Fruit fly (Drosophila melanogaster) whole organism, embryonic: ENCODE results near the gene CG14507.

Experiments used
- Abd-B ChIP-seq: fragments of 200-800 bp; sonication (Bioruptor generic); optimal IDR thresholded peaks from 2 replicates; lab custom pipeline; 2018; ENCODE audit warnings: missing biosample characterization, mild to moderate bottlenecking, missing genetic modification characterization, moderate library complexity
- Bdp1 ChIP-seq: fragments of 200-800 bp; sonication (Bioruptor generic); optimal IDR thresholded peaks from 3 replicates; lab custom pipeline; 2016; ENCODE audit warnings: missing biosample characterization, missing genetic modification characterization
- CG10209 ChIP-seq: fragments of 200-800 bp; sonication (Bioruptor generic); optimal IDR thresholded peaks from 3 replicates; lab custom pipeline; 2017; ENCODE audit warnings: missing biosample characterization, mild to moderate bottlenecking, missing genetic modification characterization, missing genetic modification reagents
- CG10267 ChIP-seq: fragments of 200-800 bp; sonication (Bioruptor generic); optimal IDR thresholded peaks from 2 replicates; lab custom pipeline; 2018; ENCODE audit warnings: missing biosample characterization, mild to moderate bottlenecking, missing genetic modification characterization, moderate library complexity
- CG11247 ChIP-seq: fragments of 200-800 bp; sonication (Bioruptor generic); IDR thresholded peaks from 2 replicates; pipeline ENCODE4 v1.3.6; 2022; ENCODE audit warnings: missing biosample characterization, missing genetic modification characterization
- CG12071 ChIP-seq: fragments of 200-800 bp; sonication (Bioruptor generic); optimal IDR thresholded peaks from 3 replicates; lab custom pipeline; 2018; ENCODE audit warnings: missing biosample characterization, mild to moderate bottlenecking, missing genetic modification characterization
- CG12155 ChIP-seq: fragments of 200-800 bp; sonication (Bioruptor generic); optimal IDR thresholded peaks from 3 replicates; lab custom pipeline; 2016; ENCODE audit warnings: missing biosample characterization, missing genetic modification characterization
- CG12219 ChIP-seq: fragments of 200-800 bp; sonication (Bioruptor generic); optimal IDR thresholded peaks from 3 replicates; lab custom pipeline; 2018; ENCODE audit warnings: missing biosample characterization, mild to moderate bottlenecking, missing genetic modification characterization
- CG12744 ChIP-seq: fragments of 200-800 bp; sonication (Bioruptor generic); optimal IDR thresholded peaks from 2 replicates; lab custom pipeline; 2016; ENCODE audit warnings: missing biosample characterization, missing genetic modification characterization
- CG13287 ChIP-seq: fragments of 200-800 bp; sonication (Bioruptor generic); IDR thresholded peaks from 2 replicates; pipeline ENCODE4 v1.3.6; 2022; ENCODE audit warnings: missing biosample characterization, missing genetic modification characterization; ENCODE audit not compliant: partially characterized antibody
- CG13775 ChIP-seq: fragments of 200-800 bp; sonication (Bioruptor generic); optimal IDR thresholded peaks from 3 replicates; lab custom pipeline; 2017; ENCODE audit warnings: missing biosample characterization, mild to moderate bottlenecking, missing genetic modification characterization
- CG14441 ChIP-seq: fragments of 200-800 bp; sonication (Bioruptor generic); IDR thresholded peaks from 2 replicates; pipeline ENCODE4 v1.3.6; 2022; ENCODE audit warnings: missing biosample characterization, missing genetic modification characterization
- CG17361 ChIP-seq: fragments of 200-800 bp; sonication (Bioruptor generic); IDR thresholded peaks from 3 replicates; pipeline ENCODE4 v1.3.6; 2022; ENCODE audit warnings: missing biosample characterization, missing genetic modification characterization
- CG17912 ChIP-seq: fragments of 200-800 bp; sonication (Bioruptor generic); optimal IDR thresholded peaks from 2 replicates; lab custom pipeline; 2018; ENCODE audit warnings: missing biosample characterization, mild to moderate bottlenecking, missing genetic modification characterization
- CG2129 ChIP-seq: fragments of 200-800 bp; sonication (Bioruptor generic); IDR thresholded peaks from 2 replicates; pipeline ENCODE4 v1.3.6; 2022; ENCODE audit warnings: missing biosample characterization, missing genetic modification characterization; ENCODE audit not compliant: partially characterized antibody
- CG2712 ChIP-seq: fragments of 200-800 bp; optimal IDR thresholded peaks from 3 replicates; lab custom pipeline; 2019; ENCODE audit warnings: missing biosample characterization, mild to moderate bottlenecking, missing genetic modification characterization, moderate library complexity
- CG30403 ChIP-seq: fragments of 200-800 bp; sonication (Bioruptor generic); optimal IDR thresholded peaks from 3 replicates; lab custom pipeline; 2016; ENCODE audit warnings: missing biosample characterization, missing genetic modification characterization
- CG31365 ChIP-seq: fragments of 200-800 bp; sonication (Bioruptor generic); optimal IDR thresholded peaks from 2 replicates; lab custom pipeline; 2018; ENCODE audit warnings: missing biosample characterization, mild to moderate bottlenecking, missing genetic modification characterization
- CG3163 ChIP-seq: fragments of 200-800 bp; sonication (Bioruptor generic); optimal IDR thresholded peaks from 3 replicates; lab custom pipeline; 2016; ENCODE audit warnings: missing biosample characterization, missing genetic modification characterization
- CG4360 ChIP-seq: fragments of 200-800 bp; sonication (Bioruptor generic); IDR thresholded peaks from 2 replicates; pipeline ENCODE4 v1.3.6; 2022; ENCODE audit warnings: missing biosample characterization, missing genetic modification characterization
- CG4730 ChIP-seq: fragments of 200-800 bp; sonication (Bioruptor generic); IDR thresholded peaks from 2 replicates; pipeline ENCODE4 v1.3.6; 2022; ENCODE audit warnings: missing biosample characterization, missing genetic modification characterization
- CG5245 ChIP-seq: fragments of 200-800 bp; sonication (Bioruptor generic); optimal IDR thresholded peaks from 3 replicates; lab custom pipeline; 2016; ENCODE audit warnings: missing biosample characterization, missing genetic modification characterization
- CG7372 ChIP-seq: fragments of 200-800 bp; sonication (Bioruptor generic); IDR thresholded peaks from 2 replicates; pipeline ENCODE4 v1.3.6; 2022; ENCODE audit warnings: missing biosample characterization, missing genetic modification characterization
- CG8388 ChIP-seq: fragments of 200-800 bp; sonication (Bioruptor generic); optimal IDR thresholded peaks from 2 replicates; lab custom pipeline; 2019; ENCODE audit warnings: missing biosample characterization, mild to moderate bottlenecking, missing genetic modification characterization, moderate library complexity
- CG8924 ChIP-seq: fragments of 200-800 bp; optimal IDR thresholded peaks from 3 replicates; lab custom pipeline; 2019; ENCODE audit warnings: missing biosample characterization, mild to moderate bottlenecking, missing genetic modification characterization, moderate library complexity
- CHES-1-like ChIP-seq: fragments of 200-800 bp; sonication (Bioruptor generic); optimal IDR thresholded peaks from 2 replicates; lab custom pipeline; 2016; ENCODE audit warnings: missing biosample characterization, missing genetic modification characterization
- Doc2 ChIP-seq: fragments of 200-800 bp; sonication (Bioruptor generic); IDR thresholded peaks from 2 replicates; pipeline ENCODE4 v1.3.6; 2022; ENCODE audit warnings: missing biosample characterization, missing genetic modification characterization
- E2f2 ChIP-seq: fragments of 200-800 bp; sonication (Bioruptor generic); IDR thresholded peaks from 2 replicates; pipeline ENCODE4 v1.3.6; 2022; ENCODE audit warnings: missing biosample characterization, missing genetic modification characterization
- Hsf ChIP-seq: fragments of 200-800 bp; sonication (Bioruptor generic); optimal IDR thresholded peaks from 3 replicates; lab custom pipeline; 2016; ENCODE audit warnings: missing biosample characterization, missing genetic modification characterization
- Max ChIP-seq: fragments of 200-800 bp; sonication (Bioruptor generic); optimal IDR thresholded peaks from 2 replicates; lab custom pipeline; 2016; ENCODE audit warnings: missing biosample characterization, mild to moderate bottlenecking, missing genetic modification characterization
- NK7.1 ChIP-seq: fragments of 200-800 bp; sonication (Bioruptor generic); optimal IDR thresholded peaks from 3 replicates; lab custom pipeline; 2016; ENCODE audit warnings: missing biosample characterization, missing genetic modification characterization
- Ptx1 ChIP-seq: fragments of 200-800 bp; sonication (Bioruptor generic); IDR thresholded peaks from 2 replicates; pipeline ENCODE4 v1.3.6; 2022; ENCODE audit warnings: missing biosample characterization, missing genetic modification characterization
- Six4 ChIP-seq: fragments of 200-800 bp; sonication (Bioruptor generic); optimal IDR thresholded peaks from 2 replicates; lab custom pipeline; 2016; ENCODE audit warnings: missing biosample characterization, missing genetic modification characterization
- Sry-β ChIP-seq: fragments of 200-800 bp; sonication (Bioruptor generic); optimal IDR thresholded peaks from 2 replicates; lab custom pipeline; 2018; ENCODE audit warnings: missing biosample characterization, mild to moderate bottlenecking, missing genetic modification characterization, moderate library complexity
- Tbp ChIP-seq: fragments of >200 bp; optimal IDR thresholded peaks from 2 replicates; lab custom pipeline; 2018; ENCODE audit warnings: missing biosample characterization, missing genetic modification characterization
- Trl ChIP-seq, 3 experiments: fragments of >200 bp in 2 of 3; fragments of 200-800 bp in 1 of 3; sonication (Bioruptor generic) in 1 of 3; optimal IDR thresholded peaks; 2 replicates in 1 of 3; 3 replicates in 2 of 3; lab custom pipeline; 2016 to 2017; ENCODE audit warnings: missing biosample characterization in 1 of 3, missing genetic modification characterization in 1 of 3
- YL-1 ChIP-seq: fragments of 200-800 bp; sonication (Bioruptor generic); optimal IDR thresholded peaks from 3 replicates; lab custom pipeline; 2017; ENCODE audit warnings: missing biosample characterization, mild to moderate bottlenecking, missing genetic modification characterization
- ac ChIP-seq: fragments of 200-800 bp; sonication (Bioruptor generic); optimal IDR thresholded peaks from 3 replicates; lab custom pipeline; 2017; ENCODE audit warnings: missing biosample characterization, mild to moderate bottlenecking, missing genetic modification characterization
- al ChIP-seq: fragments of 200-800 bp; sonication (Bioruptor generic); IDR thresholded peaks from 2 replicates; pipeline ENCODE4 v1.3.6; 2022; ENCODE audit warnings: missing biosample characterization, missing genetic modification characterization
- bcd ChIP-seq: fragments of 200-800 bp; sonication (Bioruptor generic); optimal IDR thresholded peaks from 2 replicates; lab custom pipeline; 2017; ENCODE audit warnings: missing biosample characterization, mild to moderate bottlenecking, missing genetic modification characterization
- dimm ChIP-seq: fragments of 200-800 bp; sonication (Bioruptor generic); IDR thresholded peaks from 2 replicates; pipeline ENCODE4 v1.3.6; 2022; ENCODE audit warnings: missing biosample characterization, missing genetic modification characterization
- dmrt11E ChIP-seq: fragments of 200-800 bp; sonication (Bioruptor generic); optimal IDR thresholded peaks from 3 replicates; lab custom pipeline; 2018; ENCODE audit warnings: missing biosample characterization, mild to moderate bottlenecking, missing genetic modification characterization, moderate library complexity
- en ChIP-seq: fragments of 200-800 bp; sonication (Bioruptor generic); optimal IDR thresholded peaks from 2 replicates; lab custom pipeline; 2016; ENCODE audit warnings: missing biosample characterization, missing genetic modification characterization
- ftz-f1 ChIP-seq: fragments of 200-800 bp; sonication (Bioruptor generic); optimal IDR thresholded peaks from 2 replicates; lab custom pipeline; 2016; ENCODE audit warnings: missing biosample characterization, missing genetic modification characterization
- grau ChIP-seq: fragments of 200-800 bp; optimal IDR thresholded peaks from 3 replicates; lab custom pipeline; 2019; ENCODE audit warnings: missing biosample characterization, mild to moderate bottlenecking, missing genetic modification characterization, moderate library complexity
- her ChIP-seq: fragments of 200-800 bp; sonication (Bioruptor generic); optimal IDR thresholded peaks from 2 replicates; lab custom pipeline; 2016; ENCODE audit warnings: missing biosample characterization, missing genetic modification characterization
- insv ChIP-seq, 2 experiments: fragments of 200-800 bp; sonication (Bioruptor generic); optimal IDR thresholded peaks; 3 replicates each; lab custom pipeline; 2016 to 2018; ENCODE audit warnings: missing biosample characterization in 2 of 2, missing genetic modification characterization in 2 of 2
- jigr1 ChIP-seq: fragments of 200-800 bp; sonication (Bioruptor generic); IDR thresholded peaks from 3 replicates; pipeline ENCODE4 v1.3.6; 2022; ENCODE audit warnings: missing biosample characterization, missing genetic modification characterization
- nom ChIP-seq: fragments of 200-800 bp; sonication (Bioruptor generic); optimal IDR thresholded peaks from 2 replicates; lab custom pipeline; 2017; ENCODE audit warnings: missing biosample characterization, missing genetic modification characterization, mild to moderate bottlenecking, moderate library complexity, missing genetic modification reagents
- stwl ChIP-seq: fragments of 200-800 bp; sonication (Bioruptor generic); optimal IDR thresholded peaks from 3 replicates; lab custom pipeline; 2018; ENCODE audit warnings: missing biosample characterization, mild to moderate bottlenecking, missing genetic modification characterization, moderate library complexity
- tio ChIP-seq: fragments of 200-800 bp; sonication (Bioruptor generic); optimal IDR thresholded peaks from 2 replicates; lab custom pipeline; 2017; ENCODE audit warnings: missing biosample characterization, missing genetic modification characterization, inconsistent platforms
- ttk ChIP-seq: fragments of 200-800 bp; sonication (Bioruptor generic); IDR thresholded peaks from 2 replicates; pipeline ENCODE4 v2.1.2; 2022; ENCODE audit warnings: missing biosample characterization, missing genetic modification characterization

Gene CG14507

dm6 chr3R:29277009-29277408, 49.5 kb upstream of the CG14507 start (continued):
- no peak for TF ChIP-seq CG7372 (GFP tag; lab: Robert Waterston, UW)
- TF ChIP-seq CG3163 (GFP tag; lab: Kevin White, UChicago): no peak
- TF ChIP-seq CG4730 (GFP tag; lab: Robert Waterston, UW): no peak
- TF ChIP-seq ac (GFP tag; lab: Kevin White, UChicago): no peak
- no peak for TF ChIP-seq ttk
- no peak for TF ChIP-seq CG31365 (tag; lab: Kevin White, UChicago)
- no peak for TF ChIP-seq CG5245 (GFP tag; lab: Kevin White, UChicago)
- TF ChIP-seq dimm (GFP tag; lab: Robert Waterston, UW): no peak
- TF ChIP-seq CG12155 (GFP tag; lab: Kevin White, UChicago): no peak
- TF ChIP-seq CHES-1-like (GFP tag; lab: Kevin White, UChicago): no peak
- TF ChIP-seq Doc2 (GFP tag; lab: Robert Waterston, UW): no peak
- no peak for TF ChIP-seq insv (GFP tag; optimal IDR thresholded peaks at IDR 0.05; lab: Kevin White, UChicago)
- TF ChIP-seq CG2129: no peak
- TF ChIP-seq en (GFP tag; lab: Kevin White, UChicago): no peak
- no peak for TF ChIP-seq Six4 (GFP tag; lab: Kevin White, UChicago)
- TF ChIP-seq YL-1 (GFP tag; lab: Kevin White, UChicago): no peak
- TF ChIP-seq CG8924 (tag; lab: Kevin White, UChicago): no peak
- no peak for TF ChIP-seq Trl (optimal IDR thresholded peaks at IDR 0.05; lab: Kevin White, UChicago)
- TF ChIP-seq Trl (GFP tag; optimal IDR thresholded peaks at IDR 0.05; lab: Kevin White, UChicago): no peak
- peak; percentile 79 for TF ChIP-seq dmrt11E
- no peak for TF ChIP-seq CG11247
- no peak for TF ChIP-seq CG12744 (GFP tag; lab: Kevin White, UChicago)
- no peak for TF ChIP-seq Tbp
- TF ChIP-seq CG2712 (tag; lab: Kevin White, UChicago): peak; percentile 50
- no peak for TF ChIP-seq NK7.1
- TF ChIP-seq Abd-B: no peak
- TF ChIP-seq CG12219 (GFP tag; lab: Kevin White, UChicago): peak; percentile 0
- no peak for TF ChIP-seq jigr1 (GFP tag; lab: Robert Waterston, UW)
- peak; percentile 19 for TF ChIP-seq grau (tag; lab: Kevin White, UChicago)
- TF ChIP-seq bcd (GFP tag; lab: Kevin White, UChicago): no peak
- no peak for TF ChIP-seq CG12071 (GFP tag; lab: Kevin White, UChicago)
- no peak for TF ChIP-seq tio (GFP tag; lab: Kevin White, UChicago)
- TF ChIP-seq CG17361 (GFP tag; lab: Robert Waterston, UW): 0 out of 3 replicates have a peak, but pooled peaks have one; percentile 9
- TF ChIP-seq E2f2 (GFP tag; lab: Robert Waterston, UW): no peak
- TF ChIP-seq Max (GFP tag; lab: Kevin White, UChicago): no peak
- peak; percentile 3 for TF ChIP-seq CG13775 (GFP tag; lab: Kevin White, UChicago)
- TF ChIP-seq her (GFP tag; lab: Kevin White, UChicago): no peak
- TF ChIP-seq CG14441 (GFP tag; lab: Robert Waterston, UW): no peak
- no peak for TF ChIP-seq CG13287 (GFP tag; lab: Robert Waterston, UW)
- no peak for TF ChIP-seq ftz-f1 (GFP tag; lab: Kevin White, UChicago)
- TF ChIP-seq Ptx1 (GFP tag; lab: Robert Waterston, UW): 0 out of 2 replicates have a peak, but pooled peaks have one; percentile 7
- TF ChIP-seq Hsf (GFP tag; lab: Kevin White, UChicago): peak; percentile 25
- TF ChIP-seq CG30403 (GFP tag; lab: Kevin White, UChicago): peak; percentile 24
- no peak for TF ChIP-seq Bdp1
- TF ChIP-seq CG17912: no peak
- no peak for TF ChIP-seq CG4360 (GFP tag; lab: Robert Waterston, UW)
- TF ChIP-seq al (GFP tag; lab: Robert Waterston, UW): no peak
- TF ChIP-seq Sry-β: no peak
- peak; percentile 26 for TF ChIP-seq CG8388
- peak; percentile 11 for TF ChIP-seq CG10209
- no peak for TF ChIP-seq stwl
- TF ChIP-seq CG10267 (tag; lab: Kevin White, UChicago): peak; percentile 7
- peak; percentile 69 for TF ChIP-seq nom (GFP tag; lab: Kevin White, UChicago)
